Worm (Caenorhabditis elegans) whole organism, young adult: ENCODE results near the gene col-85.

Source experiments
- D2030.7 ChIP-seq: fragments of 200-800 bp; sonication (Bioruptor generic); IDR thresholded peaks from 2 replicates; pipeline ENCODE4 v1.3.6; 2022; ENCODE audit warnings: missing genetic modification reagents, missing genetic modification characterization, missing compliant biosample characterization
- F39B2.1 ChIP-seq: fragments of 200-800 bp; sonication (Bioruptor generic); IDR thresholded peaks from 2 replicates; pipeline ENCODE4 v1.3.6; 2022; ENCODE audit warnings: missing genetic modification reagents, missing genetic modification characterization, missing compliant biosample characterization
- F52B5.7 ChIP-seq: sonication (generic microtip); optimal IDR thresholded peaks from 2 replicates; lab custom pipeline; 2016; ENCODE audit warnings: mild to moderate bottlenecking, missing genetic modification characterization, missing compliant biosample characterization
- K12H6.12 ChIP-seq: fragments of 200-800 bp; sonication (Bioruptor generic); optimal IDR thresholded peaks from 2 replicates; lab custom pipeline; 2018; ENCODE audit warnings: mild to moderate bottlenecking, missing genetic modification characterization, missing compliant biosample characterization
- T26A5.8 ChIP-seq: sonication (generic microtip); optimal IDR thresholded peaks from 2 replicates; lab custom pipeline; 2016; ENCODE audit warnings: missing genetic modification characterization, missing compliant biosample characterization
- Y53G8AR.9 ChIP-seq: fragments of 200-800 bp; sonication (Bioruptor generic); conservative IDR thresholded peaks from 2 replicates; pipeline ENCODE4 v1.3.6; 2022; ENCODE audit warnings: missing genetic modification reagents, missing genetic modification characterization, missing compliant biosample characterization
- Y79H2A.3 ChIP-seq: fragments of 200-800 bp; sonication (Bioruptor generic); conservative IDR thresholded peaks from 2 replicates; pipeline ENCODE4 v1.3.6; 2022; ENCODE audit warnings: missing genetic modification reagents, missing genetic modification characterization, missing compliant biosample characterization
- Y95B8A.8 ChIP-seq: fragments of 200-800 bp; sonication (Bioruptor generic); IDR thresholded peaks from 2 replicates; pipeline ENCODE4 v1.3.6; 2022; ENCODE audit warnings: missing genetic modification reagents, missing genetic modification characterization, missing compliant biosample characterization
- aptf-3 ChIP-seq: fragments of 200-800 bp; sonication (Bioruptor generic); IDR thresholded peaks from 2 replicates; pipeline ENCODE4 v1.3.6; 2022; ENCODE audit warnings: missing genetic modification characterization, missing compliant biosample characterization
- atf-7 ChIP-seq: sonication (generic microtip); optimal IDR thresholded peaks from 2 replicates; lab custom pipeline; 2017; ENCODE audit warnings: mild to moderate bottlenecking, missing genetic modification characterization, missing compliant biosample characterization
- attf-3 ChIP-seq: fragments of 200-800 bp; sonication (Bioruptor generic); conservative IDR thresholded peaks from 2 replicates; pipeline ENCODE4 v1.3.6; 2022; ENCODE audit warnings: missing genetic modification reagents, missing genetic modification characterization, missing compliant biosample characterization
- attf-5 ChIP-seq: fragments of 200-800 bp; sonication (Bioruptor generic); optimal IDR thresholded peaks from 2 replicates; lab custom pipeline; 2018; ENCODE audit warnings: mild to moderate bottlenecking, missing genetic modification characterization, missing compliant biosample characterization
- attf-6 ChIP-seq: fragments of 200-800 bp; sonication (Bioruptor generic); IDR thresholded peaks from 2 replicates; pipeline ENCODE4 v1.3.6; 2022; ENCODE audit warnings: missing genetic modification reagents, missing genetic modification characterization, missing compliant biosample characterization
- bed-1 ChIP-seq: fragments of 200-800 bp; sonication (Bioruptor generic); IDR thresholded peaks from 2 replicates; pipeline ENCODE4 v1.3.6; 2022; ENCODE audit warnings: missing genetic modification reagents, missing genetic modification characterization, missing compliant biosample characterization
- ccch-3 ChIP-seq: fragments of 200-800 bp; sonication (Bioruptor generic); optimal IDR thresholded peaks from 2 replicates; lab custom pipeline; 2018; ENCODE audit warnings: mild to moderate bottlenecking, missing genetic modification characterization, missing compliant biosample characterization
- ceh-27 ChIP-seq: fragments of 200-800 bp; sonication (Bioruptor generic); optimal IDR thresholded peaks from 2 replicates; lab custom pipeline; 2018; ENCODE audit warnings: mild to moderate bottlenecking, missing genetic modification characterization, moderate library complexity, missing compliant biosample characterization
- dox-1 ChIP-seq: fragments of 200-800 bp; sonication (Bioruptor generic); IDR thresholded peaks from 2 replicates; pipeline ENCODE4 v1.3.6; 2022; ENCODE audit warnings: missing genetic modification reagents, missing genetic modification characterization, missing compliant biosample characterization
- dpff-1 ChIP-seq: sonication (generic microtip); optimal IDR thresholded peaks from 2 replicates; lab custom pipeline; 2017; ENCODE audit warnings: mild to moderate bottlenecking, missing genetic modification characterization, missing compliant biosample characterization
- egrh-3 ChIP-seq: fragments of 200-800 bp; sonication (Bioruptor generic); IDR thresholded peaks from 2 replicates; pipeline ENCODE4 v1.3.6; 2022; ENCODE audit warnings: missing genetic modification reagents, missing genetic modification characterization, missing compliant biosample characterization
- ekl-4 ChIP-seq: fragments of 200-800 bp; sonication (Bioruptor generic); IDR thresholded peaks from 2 replicates; pipeline ENCODE4 v1.3.6; 2022; ENCODE audit warnings: missing genetic modification reagents, missing genetic modification characterization, missing compliant biosample characterization
- lag-1 ChIP-seq: fragments of 200-800 bp; sonication (Bioruptor generic); IDR thresholded peaks from 2 replicates; pipeline ENCODE4 v1.3.6; 2022; ENCODE audit warnings: missing genetic modification reagents, missing genetic modification characterization, missing compliant biosample characterization
- let-526 ChIP-seq: fragments of 200-800 bp; sonication (Bioruptor generic); IDR thresholded peaks from 2 replicates; pipeline ENCODE4 v1.3.6; 2022; ENCODE audit warnings: missing genetic modification reagents, missing genetic modification characterization, missing compliant biosample characterization
- let-607 ChIP-seq, 2 experiments: fragments of 200-800 bp in 1 of 2; sonication (Bioruptor generic) in 1 of 2; sonication (generic microtip) in 1 of 2; optimal IDR thresholded peaks; 2 replicates each; lab custom pipeline; 2016 to 2018; ENCODE audit warnings: mild to moderate bottlenecking in 2 of 2, missing compliant biosample characterization in 2 of 2, missing genetic modification characterization in 2 of 2, moderate library complexity in 2 of 2, missing genotype in 1 of 2
- lin-26 ChIP-seq: fragments of 200-800 bp; sonication (Bioruptor generic); IDR thresholded peaks from 2 replicates; pipeline ENCODE4 v1.3.6; 2022; ENCODE audit warnings: missing genetic modification reagents, missing genetic modification characterization, missing compliant biosample characterization
- lir-1 ChIP-seq: fragments of 200-800 bp; sonication (Bioruptor generic); conservative IDR thresholded peaks from 2 replicates; pipeline ENCODE4 v1.3.6; 2022; ENCODE audit warnings: missing genetic modification reagents, missing genetic modification characterization, missing compliant biosample characterization
- lsl-1 ChIP-seq: fragments of 200-800 bp; sonication (Bioruptor generic); optimal IDR thresholded peaks from 2 replicates; lab custom pipeline; 2018; ENCODE audit warnings: mild to moderate bottlenecking, missing genetic modification characterization, moderate library complexity, missing compliant biosample characterization
- madf-10 ChIP-seq: sonication (generic microtip); optimal IDR thresholded peaks from 2 replicates; lab custom pipeline; 2016; ENCODE audit warnings: mild to moderate bottlenecking, missing genetic modification characterization, missing compliant biosample characterization
- madf-6 ChIP-seq: fragments of 200-800 bp; sonication (Bioruptor generic); IDR thresholded peaks from 2 replicates; pipeline ENCODE4 v1.3.6; 2022; ENCODE audit warnings: missing genetic modification reagents, missing genetic modification characterization, missing compliant biosample characterization
- madf-8 ChIP-seq: fragments of 200-800 bp; sonication (Bioruptor generic); conservative IDR thresholded peaks from 2 replicates; pipeline ENCODE4 v1.3.6; 2022; ENCODE audit warnings: missing genetic modification reagents, missing genetic modification characterization, missing compliant biosample characterization
- mcd-1 ChIP-seq: fragments of 200-800 bp; sonication (Bioruptor generic); IDR thresholded peaks from 2 replicates; pipeline ENCODE4 v1.3.6; 2022; ENCODE audit warnings: missing genetic modification reagents, missing genetic modification characterization, missing compliant biosample characterization
- mel-28 ChIP-seq: sonication (generic microtip); optimal IDR thresholded peaks from 2 replicates; lab custom pipeline; 2016; ENCODE audit warnings: borderline replicate concordance, mild to moderate bottlenecking, missing genetic modification characterization, missing compliant biosample characterization
- nfya-1 ChIP-seq: sonication (generic microtip); optimal IDR thresholded peaks from 2 replicates; lab custom pipeline; 2017; ENCODE audit warnings: antibody characterized with exemption, missing compliant biosample characterization, missing genetic modification characterization, borderline replicate concordance; ENCODE audit not compliant: insufficient read depth
- nhr-120 ChIP-seq: fragments of 200-800 bp; sonication (Bioruptor generic); IDR thresholded peaks from 2 replicates; pipeline ENCODE4 v1.3.6; 2022; ENCODE audit warnings: missing genetic modification characterization, missing compliant biosample characterization
- rcor-1 ChIP-seq: fragments of 200-800 bp; sonication (Bioruptor generic); IDR thresholded peaks from 2 replicates; pipeline ENCODE4 v1.3.6; 2022; ENCODE audit warnings: missing genetic modification reagents, missing genetic modification characterization, missing compliant biosample characterization
- repo-1 ChIP-seq: sonication (generic microtip); optimal IDR thresholded peaks from 2 replicates; lab custom pipeline; 2017; ENCODE audit warnings: mild to moderate bottlenecking, missing genetic modification characterization, missing compliant biosample characterization
- rpc-1 ChIP-seq, 2 experiments: fragments of 150-350 bp in 1 of 2; sonication (generic microtip) in 1 of 2; optimal IDR thresholded peaks; 2 replicates each; lab custom pipeline; 2014 to 2018; ENCODE audit warnings: missing biosample characterization in 1 of 2, missing genetic modification characterization in 1 of 2, missing genetic modification reagents in 1 of 2, missing genotype in 1 of 2
- sdz-38 ChIP-seq: sonication (generic microtip); optimal IDR thresholded peaks from 2 replicates; lab custom pipeline; 2016; ENCODE audit warnings: missing genotype, missing genetic modification characterization, missing compliant biosample characterization
- snpc-3.4 ChIP-seq: sonication (generic microtip); optimal IDR thresholded peaks from 2 replicates; lab custom pipeline; 2017; ENCODE audit warnings: missing genetic modification characterization, mild to moderate bottlenecking, missing compliant biosample characterization, antibody characterized with exemption, moderate library complexity, missing genotype, missing genetic modification reagents
- snpc-4 ChIP-seq, 5 experiments: fragments of 150-350 bp in 1 of 5; sonication (generic microtip) in 4 of 5; optimal IDR thresholded peaks; 2 replicates each; lab custom pipeline; 2014 to 2018; ENCODE audit warnings: missing genetic modification characterization in 5 of 5, missing biosample characterization in 3 of 5, antibody characterized with exemption in 2 of 5, mild to moderate bottlenecking in 2 of 5, missing compliant biosample characterization in 2 of 5, missing genotype in 2 of 5, moderate library complexity in 2 of 5, missing genetic modification reagents in 1 of 5
- tlf-1 ChIP-seq: fragments of 200-800 bp; sonication (Bioruptor generic); optimal IDR thresholded peaks from 2 replicates; lab custom pipeline; 2018; ENCODE audit warnings: mild to moderate bottlenecking, missing genetic modification characterization, missing compliant biosample characterization
- unc-62 ChIP-seq: fragments of 150-350 bp; optimal IDR thresholded peaks from 2 replicates; lab custom pipeline; 2014; ENCODE audit warnings: missing biosample characterization, missing genetic modification reagents, missing genetic modification characterization
- xnd-1 ChIP-seq: sonication (generic microtip); optimal IDR thresholded peaks from 2 replicates; lab custom pipeline; 2016; ENCODE audit warnings: missing genotype, missing genetic modification reagents, missing genetic modification characterization, missing compliant biosample characterization
- ztf-18 ChIP-seq: sonication (generic microtip); optimal IDR thresholded peaks from 2 replicates; lab custom pipeline; 2016; ENCODE audit warnings: missing genotype, mild to moderate bottlenecking, missing genetic modification characterization, missing compliant biosample characterization
- ztf-6 ChIP-seq: fragments of 200-800 bp; sonication (Bioruptor generic); IDR thresholded peaks from 2 replicates; pipeline ENCODE4 v1.3.6; 2022; ENCODE audit warnings: missing genetic modification reagents, missing genetic modification characterization, missing compliant biosample characterization

The col-85 gene

DNA sequence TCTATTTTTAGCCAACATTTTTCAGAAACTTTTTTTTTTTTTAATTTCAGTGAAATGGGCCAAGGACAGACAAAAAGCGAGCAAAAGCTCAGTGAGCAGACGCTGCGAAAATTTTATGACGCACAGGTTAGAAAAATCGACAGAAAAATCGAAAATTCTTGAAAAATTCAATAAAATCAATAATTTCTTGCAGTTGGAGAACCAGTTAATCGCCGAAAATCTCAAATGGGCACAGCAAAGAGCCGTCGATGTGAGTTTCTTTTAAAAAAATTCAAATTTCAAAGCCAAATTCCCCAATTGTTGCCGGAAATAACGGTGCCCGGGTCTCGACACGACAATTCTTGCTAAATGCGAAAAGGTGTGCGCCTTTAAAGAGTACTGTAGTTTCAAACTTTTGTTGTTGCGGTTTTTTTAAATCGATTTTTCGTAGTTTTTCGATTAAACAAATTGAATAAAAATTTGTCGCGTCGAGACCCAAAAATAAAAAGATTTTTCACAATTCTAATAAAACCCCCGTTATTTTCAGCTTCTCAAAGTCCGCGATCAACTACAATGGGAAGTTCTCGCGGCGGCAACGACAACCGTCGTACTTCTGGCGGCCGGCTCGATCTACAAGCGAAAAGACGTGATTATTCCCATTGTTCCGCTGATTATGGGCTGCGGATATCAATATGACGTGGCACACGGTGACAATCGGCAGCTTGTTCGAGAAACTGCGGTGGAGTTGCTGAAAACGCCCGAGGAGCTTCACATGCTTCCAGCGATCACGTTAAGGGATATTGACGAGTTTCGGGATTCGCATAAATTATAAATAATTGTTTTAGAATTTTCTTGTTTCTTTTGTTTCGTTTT, 34.1 kb downstream of the col-85 start, which contains the start of gene tag-280 (continued):
- TF ChIP-seq xnd-1 (peak; percentile 36), unc-62 (GFP tag; lab: Kevin White, UChicago) (no peak), aptf-3 (GFP tag; lab: Robert Waterston, UW) (no peak), madf-8 (no peak), madf-6 (GFP tag; lab: Robert Waterston, UW) (peak; percentile 61; the same call in 1 of the 2 replicates), lin-26 (GFP tag; lab: Robert Waterston, UW) (no peak), Y53G8AR.9 (GFP tag; lab: Robert Waterston, UW) (no peak), attf-6 (GFP tag; lab: Robert Waterston, UW) (no peak), mel-28 (tag; lab: Kevin White, UChicago) (no peak), mcd-1 (GFP tag; lab: Robert Waterston, UW) (no peak)

DNA sequence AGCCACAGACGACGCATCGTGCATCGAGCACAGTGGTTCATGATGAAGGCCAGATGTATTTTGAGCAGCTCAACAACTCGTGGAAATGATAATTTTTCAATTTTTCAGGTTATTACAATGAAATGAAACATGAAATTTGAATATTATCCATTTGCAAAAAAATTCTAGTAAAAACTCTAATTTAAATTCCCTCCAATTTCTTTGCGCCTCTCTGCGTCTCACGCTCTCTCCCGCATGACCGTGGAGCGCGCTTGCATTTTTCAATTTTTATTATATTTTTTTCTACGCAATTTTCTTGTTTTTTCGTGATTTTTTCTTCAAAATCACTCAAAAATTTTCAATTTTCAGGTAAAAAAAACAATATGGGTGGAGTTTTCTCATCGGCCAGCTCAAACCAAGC, 35.5 kb downstream of the col-85 start, which contains the start of gene tag-281:
Gene tag-281, plus strand, starts transcription at position 340 of the 400 bp plus-strand sequence.
- TF ChIP-seq lsl-1 (GFP tag; lab: Kevin White, UChicago) (peak; percentile 66), lir-1 (GFP tag; lab: Robert Waterston, UW) (0 out of 2 replicates have a peak, but pooled peaks have one; percentile 14), Y95B8A.8 (GFP tag; lab: Robert Waterston, UW) (no peak), F52B5.7 (no peak), ztf-18 (tag; lab: Kevin White, UChicago) (no peak), repo-1 (tag; lab: Kevin White, UChicago) (no peak), rpc-1 (optimal IDR thresholded peaks at IDR 0.05; lab: Kevin White, UChicago) (no peak), rpc-1 (tag; optimal IDR thresholded peaks at IDR 0.05; lab: Kevin White, UChicago) (no peak), F39B2.1 (GFP tag; lab: Robert Waterston, UW) (no peak), egrh-3 (GFP tag; lab: Robert Waterston, UW) (no peak), D2030.7 (peak; percentile 28; the same call in 1 of the 2 replicates), let-526 (no peak), dpff-1 (tag; lab: Kevin White, UChicago) (no peak), let-607 (tag; optimal IDR thresholded peaks at IDR 0.05; lab: Kevin White, UChicago) (no peak), ccch-3 (GFP tag; lab: Kevin White, UChicago) (no peak), atf-7 (tag; lab: Kevin White, UChicago) (no peak), ekl-4 (GFP tag; lab: Robert Waterston, UW) (no peak), attf-5 (GFP tag; lab: Kevin White, UChicago) (peak; percentile 73), ceh-27 (no peak), snpc-4 (GFP tag; optimal IDR thresholded peaks at IDR 0.05; lab: Kevin White, UChicago) (no peak), snpc-4 (tag; optimal IDR thresholded peaks at IDR 0.05; lab: Kevin White, UChicago) (peak in 3 of 4 experiments; percentile 1 to 60 (median 33)), ztf-6 (GFP tag; lab: Robert Waterston, UW) (no peak), bed-1 (GFP tag; lab: Robert Waterston, UW) (no peak), T26A5.8 (tag; lab: Kevin White, UChicago) (no peak), dox-1 (GFP tag; lab: Robert Waterston, UW) (peak; percentile 56; the same call in 1 of the 2 replicates), attf-3 (GFP tag; lab: Robert Waterston, UW) (peak; percentile 38; the same call in 1 of the 2 replicates), rcor-1 (GFP tag; lab: Robert Waterston, UW) (peak; percentile 59), lag-1 (GFP tag; lab: Robert Waterston, UW) (no peak), nhr-120 (GFP tag; lab: Robert Waterston, UW) (no peak), madf-10 (tag; lab: Kevin White, UChicago) (no peak), Y79H2A.3 (no peak), nfya-1 (tag; lab: Kevin White, UChicago) (no peak), xnd-1 (peak; percentile 52), sdz-38 (tag; lab: Kevin White, UChicago) (no peak), tlf-1 (GFP tag; lab: Kevin White, UChicago) (no peak), madf-6 (GFP tag; lab: Robert Waterston, UW) (peak; percentile 79), unc-62 (GFP tag; lab: Kevin White, UChicago) (no peak), snpc-3.4 (no peak), K12H6.12 (peak; percentile 9)
